Fruit fly (Drosophila melanogaster) ovary, adult (tissue): ENCODE data around the gene Mcm10.

Experiments
- CG17801 ChIP-seq: fragments of 200-800 bp; optimal IDR thresholded peaks from 2 replicates; lab custom pipeline; 2019; ENCODE audit warnings: missing biosample characterization, mild to moderate bottlenecking, missing genetic modification characterization, moderate library complexity; ENCODE audit not compliant: partially characterized antibody

Gene Mcm10

dm6 chr2L:21179615-21180031, at the start of gene Mcm10, which contains the start of gene bur:
TSS of gene Mcm10 (plus strand) at chr2L:21179933.
TSS of gene bur (minus strand) at chr2L:21179683.
- TF ChIP-seq CG17801 (GFP tag; lab: Kevin White, UChicago), result no peak

DNA sequence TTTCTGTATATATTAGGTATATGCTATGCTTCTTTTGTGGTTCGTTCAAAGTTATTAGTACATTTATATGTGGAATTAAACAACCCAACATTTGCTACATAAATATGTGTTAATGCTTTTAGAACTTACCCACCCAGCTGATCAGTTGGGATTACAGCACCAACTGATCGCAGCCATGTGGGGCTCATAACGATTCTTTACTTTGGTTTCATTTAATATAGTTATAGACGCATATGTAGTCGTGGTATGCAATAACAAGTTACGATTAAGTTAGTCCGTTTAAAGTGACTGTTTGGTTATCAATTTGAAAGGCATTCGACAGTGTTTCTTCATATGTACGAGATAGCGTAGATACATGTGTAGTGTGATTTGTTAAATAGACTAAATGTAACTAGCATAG, 44.0 kb upstream of the Mcm10 start:
- TF ChIP-seq CG17801 (GFP tag; lab: Kevin White, UChicago), result no peak

- TF ChIP-seq CG17801 (GFP tag; lab: Kevin White, UChicago), result no peak
Observed at dm6 chr2L:21141714-21142500, 37.8 kb upstream of the Mcm10 start, which contains the start of gene Dap160. TSS of gene Dap160 (minus strand) at chr2L:21142347.

- TF ChIP-seq CG17801 (GFP tag; lab: Kevin White, UChicago), result no peak
Observed at dm6 chr2L:21142501-21142849, 37.3 kb upstream of the Mcm10 start.

DNA sequence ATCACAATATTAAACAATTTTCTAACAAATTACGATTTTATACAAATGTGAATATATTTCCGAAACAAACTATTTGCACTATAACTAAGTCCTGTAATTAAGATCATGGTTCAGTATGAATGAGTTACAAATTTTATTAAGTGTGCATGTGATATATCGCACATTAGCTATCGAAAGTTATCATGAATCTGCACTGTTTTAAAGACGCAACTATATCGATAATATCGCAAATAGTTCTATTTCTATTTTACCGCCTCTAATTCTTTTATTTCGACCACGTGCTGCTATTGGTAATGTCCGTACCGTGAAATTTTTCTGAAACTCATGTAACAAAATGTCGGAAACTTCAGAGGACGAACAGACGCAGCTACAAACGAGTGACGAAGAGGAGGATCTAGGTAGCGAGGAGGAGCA, 36.8 kb upstream of the Mcm10 start, which contains the start of gene pths:
Gene pths, plus strand, starts transcription at position 258 of the 414 bp plus-strand sequence.
- TF ChIP-seq CG17801 (GFP tag; lab: Kevin White, UChicago), result no peak

dm6 chr2L:21148242-21148641, 31.5 kb upstream of the Mcm10 start, which contains the start of gene del:
TSS of gene del (minus strand) at chr2L:21148546.
- no peak for TF ChIP-seq CG17801 (GFP tag; lab: Kevin White, UChicago)

DNA sequence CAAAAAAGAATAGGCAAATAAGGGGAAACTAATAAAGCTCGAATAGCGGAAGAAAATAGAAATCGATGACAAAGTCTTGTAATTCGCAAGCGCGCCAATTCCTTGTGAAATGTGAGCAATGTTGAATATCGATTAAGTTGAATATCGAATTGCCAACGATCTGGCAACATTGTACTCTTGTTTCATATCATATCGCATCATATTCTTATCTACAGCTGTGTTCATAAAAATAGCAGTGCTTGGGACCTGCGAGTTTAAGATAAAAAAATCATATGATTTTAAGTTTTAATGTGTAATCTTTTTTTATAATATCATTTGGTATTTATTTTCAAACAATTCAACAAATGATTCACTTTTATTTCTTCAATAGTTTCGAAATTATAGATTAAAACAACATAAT, 30.7 kb upstream of the Mcm10 start:
- TF ChIP-seq CG17801 (GFP tag; lab: Kevin White, UChicago), result no peak

- TF ChIP-seq CG17801 (GFP tag; lab: Kevin White, UChicago), result no peak
Observed at dm6 chr2L:21153844-21154243, 25.9 kb upstream of the Mcm10 start.

dm6 chr2L:21156156-21157040, 23.3 kb upstream of the Mcm10 start, which contains the start of the genes Mpp6 and E2f2:
TSS of gene Mpp6 (plus strand) at chr2L:21156288.
TSS of gene E2f2 (minus strand) at chr2L:21156749.
- peak; percentile 52 for TF ChIP-seq CG17801 (GFP tag; lab: Kevin White, UChicago)

dm6 chr2L:21158554-21158953, 21.2 kb upstream of the Mcm10 start, which contains the start of the genes Coq3 and Pld3:
TSS of gene Coq3 (minus strand) at chr2L:21158611.
TSS of gene Pld3 (plus strand) at chr2L:21158847.
- TF ChIP-seq CG17801 (GFP tag; lab: Kevin White, UChicago), result peak; percentile 93

- TF ChIP-seq CG17801 (GFP tag; lab: Kevin White, UChicago), result peak; percentile 52
Observed at dm6 chr2L:21162875-21163274, 16.9 kb upstream of the Mcm10 start, which contains the start of gene Nbr. TSS of gene Nbr (minus strand) at chr2L:21163083.

DNA sequence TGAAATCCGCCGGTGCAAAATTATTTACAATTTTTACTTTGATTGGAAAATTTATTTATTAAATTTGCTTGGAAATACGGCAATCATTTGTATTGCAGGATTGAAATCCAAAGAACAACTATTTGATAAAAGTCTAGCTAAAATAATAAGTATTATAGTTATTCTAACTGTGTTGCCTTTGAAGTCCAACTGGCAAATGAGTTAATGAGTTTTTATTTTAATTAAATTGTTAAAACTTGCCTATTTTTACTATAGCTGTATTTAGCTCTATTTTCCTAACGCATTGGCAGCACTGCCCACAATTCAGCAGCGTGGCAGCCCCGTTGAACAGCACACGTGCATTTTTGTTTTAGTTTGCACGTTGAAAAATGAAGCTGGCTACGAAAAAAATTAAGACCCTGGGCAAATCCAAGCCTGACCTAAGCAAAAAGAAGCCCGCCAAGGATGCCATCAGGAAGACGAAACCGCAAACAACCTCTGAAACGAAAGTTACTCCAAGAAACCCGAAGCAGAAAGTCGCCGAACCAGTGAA, 16.4 kb upstream of the Mcm10 start, which contains the start of gene Noc2:
Gene Noc2, plus strand, starts transcription at position 331 of the 532 bp plus-strand sequence.
- TF ChIP-seq CG17801 (GFP tag; lab: Kevin White, UChicago), result no peak

- TF ChIP-seq CG17801 (GFP tag; lab: Kevin White, UChicago), result peak; percentile 47
Observed at dm6 chr2L:21166422-21166821, 13.3 kb upstream of the Mcm10 start.
